Worm (Caenorhabditis elegans): Measurements from ENCODE around the gene vep-2.

DNA sequence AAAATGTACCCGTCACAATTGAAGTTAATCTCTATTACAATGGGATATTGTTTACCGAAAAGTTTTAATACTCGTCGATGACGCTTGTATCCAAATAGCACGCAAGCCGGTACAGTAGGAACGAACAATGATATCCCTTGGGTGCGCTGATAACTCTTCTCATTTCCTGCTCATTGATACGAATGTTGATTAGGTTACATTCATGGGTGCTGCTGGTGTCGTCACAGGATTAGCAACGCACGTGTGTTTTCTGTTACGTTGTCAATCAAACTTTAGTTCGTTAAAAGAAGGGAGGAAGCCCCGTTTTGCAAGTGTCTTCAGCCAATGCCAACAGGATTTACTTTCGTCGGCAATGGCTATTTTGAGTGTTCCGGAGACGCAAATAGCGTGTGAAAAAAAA lies 44.7 kb upstream of the vep-2 start:
- TF ChIP-seq ref-1 (GFP tag; conservative IDR thresholded peaks at IDR 0.05), result no peak
- TF ChIP-seq T22C8.4 (GFP tag; IDR thresholded peaks at IDR 0.05), result no peak
- no peak for TF ChIP-seq klf-2 (GFP tag; conservative IDR thresholded peaks at IDR 0.05)
- no peak for TF ChIP-seq cog-1 (tag; optimal IDR thresholded peaks at IDR 0.05)
